Worm (Caenorhabditis elegans) whole organism, young adult: ENCODE measurements around the gene Y43F8B.23.

ENCODE experiments used
- B0336.3 ChIP-seq: fragments of 200-800 bp; sonication (Bioruptor generic); IDR thresholded peaks from 2 replicates; pipeline ENCODE4 v1.3.6; 2022; ENCODE audit warnings: missing genetic modification characterization, missing compliant biosample characterization
- ama-1 ChIP-seq, 3 experiments: fragments of 150-350 bp in 1 of 3; sonication (generic microtip) in 2 of 3; optimal IDR thresholded peaks; 2 replicates each; lab custom pipeline; 2014 to 2018; ENCODE audit warnings: missing biosample characterization in 2 of 3, missing genetic modification characterization in 2 of 3, missing genetic modification reagents in 2 of 3
- him-1 ChIP-seq: sonication (generic microtip); optimal IDR thresholded peaks from 2 replicates; lab custom pipeline; 2016; ENCODE audit warnings: missing genotype, missing genetic modification reagents, missing genetic modification characterization, missing compliant biosample characterization
- snpc-1.1 ChIP-seq: sonication (generic microtip); optimal IDR thresholded peaks from 2 replicates; lab custom pipeline; 2017; ENCODE audit warnings: missing genetic modification characterization, mild to moderate bottlenecking, missing compliant biosample characterization, antibody characterized with exemption, moderate library complexity, missing genotype, missing genetic modification reagents; ENCODE audit not compliant: insufficient read depth
- unc-62 ChIP-seq: fragments of 150-350 bp; optimal IDR thresholded peaks from 2 replicates; lab custom pipeline; 2014; ENCODE audit warnings: missing biosample characterization, missing genetic modification reagents, missing genetic modification characterization
- xnd-1 ChIP-seq: sonication (generic microtip); optimal IDR thresholded peaks from 2 replicates; lab custom pipeline; 2016; ENCODE audit warnings: missing genotype, missing genetic modification reagents, missing genetic modification characterization, missing compliant biosample characterization

- no peak for TF ChIP-seq snpc-1.1 (tag; lab: Kevin White, UChicago)
- no peak for TF ChIP-seq xnd-1
- TF ChIP-seq him-1 = no peak
- TF ChIP-seq ama-1 (optimal IDR thresholded peaks at IDR 0.05; lab: Kevin White, UChicago) = no peak
- no peak for TF ChIP-seq ama-1 (GFP tag; optimal IDR thresholded peaks at IDR 0.05; lab: Kevin White, UChicago)
- TF ChIP-seq unc-62 (GFP tag; lab: Kevin White, UChicago) = no peak
- TF ChIP-seq B0336.3 (GFP tag; lab: Robert Waterston, UW) = no peak
Observed at ce11 chrV:19433806-19434437, 33.5 kb downstream of the Y43F8B.23 start, which contains the start of gene C25F9.16.
